Worm (Caenorhabditis elegans): ENCODE results near the gene fmi-1.

fmi-1 gene

ce11 chrV:13028871-13029270 lies 10.0 kb downstream of the fmi-1 start:
- TF ChIP-seq ceh-20 (GFP tag; IDR thresholded peaks at IDR 0.05): no peak
- TF ChIP-seq ceh-32 (tag; optimal IDR thresholded peaks at IDR 0.05; ENCODE audit: poor library complexity): peak; percentile 6

ce11 chrV:13033223-13033622 lies 14.4 kb downstream of the fmi-1 start, which contains the start of gene W07G4.1:
W07G4.1 (plus strand) TSS chrV:13033523.
- TF ChIP-seq dpl-1 (GFP tag; optimal IDR thresholded peaks at IDR 0.05) (no peak), nhr-41 (GFP tag; IDR thresholded peaks at IDR 0.05) (no peak), lir-3 (tag; optimal IDR thresholded peaks at IDR 0.05) (no peak), ama-1 (optimal IDR thresholded peaks at IDR 0.05) (no peak), daf-12 (tag; optimal IDR thresholded peaks at IDR 0.05) (no peak), ceh-32 (tag; optimal IDR thresholded peaks at IDR 0.05; ENCODE audit: poor library complexity) (no peak), dmd-6 (GFP tag; IDR thresholded peaks at IDR 0.05) (no peak), nhr-77 (tag; optimal IDR thresholded peaks at IDR 0.05) (no peak), ctbp-1 (GFP tag; IDR thresholded peaks at IDR 0.05) (no peak), hlh-11 (tag; optimal IDR thresholded peaks at IDR 0.05) (no peak), snpc-1.2 (GFP tag; IDR thresholded peaks at IDR 0.05) (no peak)

ce11 chrV:13034604-13035003 lies 15.7 kb downstream of the fmi-1 start, which contains the start of gene W07G4.7:
W07G4.7 (minus strand) TSS chrV:13034704.
- TF ChIP-seq egl-43 (GFP tag; IDR thresholded peaks at IDR 0.05): no peak
- TF ChIP-seq attf-4 (tag; optimal IDR thresholded peaks at IDR 0.05): no peak
- TF ChIP-seq zfp-3 (GFP tag; conservative IDR thresholded peaks at IDR 0.05): no peak
- no peak for TF ChIP-seq aha-1 (tag)
- TF ChIP-seq lir-3 (tag; optimal IDR thresholded peaks at IDR 0.05): no peak
- no peak for TF ChIP-seq cey-2 (tag; optimal IDR thresholded peaks at IDR 0.05; ENCODE audit: borderline replicate concordance, insufficient read depth)
- TF ChIP-seq lin-13 (GFP tag; optimal IDR thresholded peaks at IDR 0.05): no peak
- TF ChIP-seq ztf-11 (tag; optimal IDR thresholded peaks at IDR 0.05): no peak
- no peak for TF ChIP-seq lim-7 (GFP tag; IDR thresholded peaks at IDR 0.05)
- no peak for TF ChIP-seq nhr-111 (GFP tag; optimal IDR thresholded peaks at IDR 0.05)
- TF ChIP-seq ceh-44 (GFP tag; IDR thresholded peaks at IDR 0.05): no peak
- TF ChIP-seq lin-15B (tag; optimal IDR thresholded peaks at IDR 0.05): no peak

ce11 chrV:13036466-13036865 lies 17.6 kb downstream of the fmi-1 start, which contains the start of gene W07G4.2:
W07G4.2 (minus strand) TSS chrV:13036566.
- TF ChIP-seq hif-1 (tag; optimal IDR thresholded peaks at IDR 0.05) (no peak), daf-16 (GFP tag; optimal IDR thresholded peaks at IDR 0.05) (no peak), daf-16 (tag; optimal IDR thresholded peaks at IDR 0.05) (no peak), hlh-30 (tag; optimal IDR thresholded peaks at IDR 0.05; ENCODE audit: insufficient read depth) (no peak), lin-13 (GFP tag; optimal IDR thresholded peaks at IDR 0.05) (no peak), mxl-2 (GFP tag; conservative IDR thresholded peaks at IDR 0.05) (no peak), ceh-20 (GFP tag; IDR thresholded peaks at IDR 0.05) (no peak), Y105C5A.15 (GFP tag; IDR thresholded peaks at IDR 0.05) (no peak), sdz-12 (GFP tag; optimal IDR thresholded peaks at IDR 0.05) (no peak), nhr-111 (GFP tag; optimal IDR thresholded peaks at IDR 0.05) (no peak), dmd-8 (GFP tag; IDR thresholded peaks at IDR 0.05) (no peak), nhr-48 (tag; optimal IDR thresholded peaks at IDR 0.05) (no peak), ztf-7 (tag; optimal IDR thresholded peaks at IDR 0.05) (no peak), unc-39 (tag; optimal IDR thresholded peaks at IDR 0.05) (no peak), F44E2.7 (GFP tag; IDR thresholded peaks at IDR 0.05) (no peak), unc-130 (GFP tag; optimal IDR thresholded peaks at IDR 0.05) (no peak), zip-11 (GFP tag; IDR thresholded peaks at IDR 0.05) (no peak), cey-2 (tag; optimal IDR thresholded peaks at IDR 0.05; ENCODE audit: borderline replicate concordance, insufficient read depth) (no peak), F10B5.3 (tag; optimal IDR thresholded peaks at IDR 0.05) (no peak), set-16 (GFP tag; IDR thresholded peaks at IDR 0.05) (no peak), lin-15B (tag; optimal IDR thresholded peaks at IDR 0.05) (no peak)
